Fruit fly (Drosophila melanogaster) whole organism: ENCODE results near the gene Mcr.

ENCODE experiments used
- CG8478 ChIP-seq: fragments of >200 bp; optimal IDR thresholded peaks from 2 replicates; lab custom pipeline; 2018; ENCODE audit warnings: inconsistent platforms
- Dll ChIP-seq: fragments of >200 bp; optimal IDR thresholded peaks from 2 replicates; lab custom pipeline; 2017
- EcR ChIP-seq, 2 experiments: fragments of >200 bp; optimal IDR thresholded peaks; 2 replicates each; lab custom pipeline; 2017; ENCODE audit warnings: missing biosample characterization in 2 of 2, missing genetic modification characterization in 2 of 2, missing genetic modification reagents in 2 of 2
- pan ChIP-seq: fragments of >200 bp; optimal IDR thresholded peaks from 2 replicates; lab custom pipeline; 2017
- psq ChIP-seq: fragments of >200 bp; optimal IDR thresholded peaks from 2 replicates; lab custom pipeline; 2017
- usp ChIP-seq: fragments of >200 bp; optimal IDR thresholded peaks from 2 replicates; lab custom pipeline; 2017; ENCODE audit warnings: missing biosample characterization, missing genetic modification characterization, mixed read lengths

The Mcr gene

DNA sequence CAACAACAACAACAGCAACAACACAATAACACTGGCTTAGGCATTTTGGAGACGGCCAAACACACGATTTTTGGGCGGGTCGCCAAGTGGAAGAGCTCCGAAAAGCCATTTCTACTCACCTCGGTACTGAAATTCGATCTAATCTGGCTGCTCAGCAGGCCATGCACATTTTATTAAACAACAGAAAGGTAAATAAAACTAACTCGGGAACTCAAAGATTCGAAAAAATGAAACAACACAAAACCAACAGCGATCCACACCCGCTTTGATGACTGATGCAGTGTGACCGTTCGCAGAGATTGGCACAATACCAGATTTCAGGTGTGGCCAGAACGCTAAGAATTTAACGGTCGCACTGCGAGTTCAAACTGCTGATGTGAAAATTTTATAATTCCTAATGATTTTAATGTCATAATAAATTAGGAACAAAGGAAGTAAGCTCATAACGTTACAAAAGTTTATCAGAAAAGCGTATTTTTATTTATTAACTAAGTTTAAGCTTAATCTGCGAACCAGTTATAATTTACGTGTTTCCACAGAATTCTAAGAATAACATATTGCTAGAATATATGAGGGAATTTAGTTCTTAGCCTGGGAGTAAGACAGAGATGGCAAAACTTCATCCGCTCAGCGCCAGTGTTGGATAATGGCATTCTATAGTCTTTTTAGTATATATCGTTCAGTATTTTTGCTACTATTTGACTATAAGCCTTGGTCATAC lies at the start of gene Mcr:
Mcr (minus strand) TSS at position 291 of the 721 bp plus-strand sequence.
- TF ChIP-seq psq (no peak), Dll (lab: Kevin White, UChicago) (no peak), EcR (GFP tag; optimal IDR thresholded peaks at IDR 0.05; lab: Kevin White, UChicago) (no peak), CG8478 (lab: Kevin White, UChicago) (no peak), usp (GFP tag; lab: Kevin White, UChicago) (no peak), pan (lab: Kevin White, UChicago) (no peak)

DNA sequence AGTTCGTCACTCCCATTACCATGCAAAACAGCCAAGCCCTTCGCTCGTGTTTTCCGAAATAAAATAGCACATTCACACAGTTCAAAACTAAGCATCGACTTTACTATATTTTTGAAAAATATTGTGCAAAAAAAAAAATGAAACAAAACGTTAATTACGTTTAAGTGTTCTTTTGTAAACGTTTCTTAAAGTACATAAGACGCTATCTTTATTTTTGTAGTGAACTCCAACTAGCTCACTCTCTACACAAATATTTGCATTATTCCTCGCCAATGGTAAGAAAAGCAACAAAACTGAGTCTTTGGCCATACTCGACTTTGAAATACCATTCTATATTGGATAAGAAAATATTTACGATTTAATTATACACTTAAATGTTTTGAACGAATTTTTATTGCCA lies 47.9 kb upstream of the Mcr start:
- TF ChIP-seq EcR (GFP tag; optimal IDR thresholded peaks at IDR 0.05; lab: Kevin White, UChicago) (no peak), CG8478 (lab: Kevin White, UChicago) (no peak), Dll (lab: Kevin White, UChicago) (no peak), usp (GFP tag; lab: Kevin White, UChicago) (no peak), pan (lab: Kevin White, UChicago) (no peak), psq (no peak)

DNA sequence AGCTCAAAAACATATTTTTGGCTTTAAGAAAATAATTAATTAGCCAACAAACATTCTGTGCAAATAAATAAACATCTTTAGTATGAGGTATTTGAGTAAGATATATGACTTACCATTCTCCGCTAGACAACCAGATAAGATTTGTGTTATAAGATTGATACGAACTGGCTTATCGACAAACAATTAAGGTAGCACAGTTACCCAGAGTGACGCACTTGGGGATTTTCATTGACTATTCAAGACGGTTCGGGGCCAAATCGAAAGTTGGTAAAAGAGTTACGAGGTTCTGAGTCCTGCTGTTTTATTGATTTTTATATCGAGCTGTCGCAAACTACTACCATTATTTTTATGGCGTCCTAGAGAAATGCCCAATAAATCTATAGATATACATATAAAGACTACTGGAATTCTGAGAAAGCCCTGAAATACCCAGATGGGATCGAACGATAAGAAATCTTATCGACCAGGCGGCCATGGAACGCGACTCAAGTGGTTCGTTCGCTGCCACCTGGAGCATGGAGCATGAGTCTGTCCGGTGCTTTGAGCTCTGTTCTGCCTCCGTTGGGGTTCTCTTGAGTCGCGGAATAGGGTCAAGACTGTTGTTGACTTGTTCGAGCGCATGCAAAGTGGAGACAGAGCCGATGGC lies 47.3 kb upstream of the Mcr start:
- no peak for TF ChIP-seq CG8478 (lab: Kevin White, UChicago)
- no peak for TF ChIP-seq usp (GFP tag; lab: Kevin White, UChicago)
- TF ChIP-seq psq, result no peak
- TF ChIP-seq EcR (GFP tag; optimal IDR thresholded peaks at IDR 0.05; lab: Kevin White, UChicago), result no peak
- TF ChIP-seq Dll (lab: Kevin White, UChicago), result no peak
- TF ChIP-seq pan (lab: Kevin White, UChicago), result no peak

DNA sequence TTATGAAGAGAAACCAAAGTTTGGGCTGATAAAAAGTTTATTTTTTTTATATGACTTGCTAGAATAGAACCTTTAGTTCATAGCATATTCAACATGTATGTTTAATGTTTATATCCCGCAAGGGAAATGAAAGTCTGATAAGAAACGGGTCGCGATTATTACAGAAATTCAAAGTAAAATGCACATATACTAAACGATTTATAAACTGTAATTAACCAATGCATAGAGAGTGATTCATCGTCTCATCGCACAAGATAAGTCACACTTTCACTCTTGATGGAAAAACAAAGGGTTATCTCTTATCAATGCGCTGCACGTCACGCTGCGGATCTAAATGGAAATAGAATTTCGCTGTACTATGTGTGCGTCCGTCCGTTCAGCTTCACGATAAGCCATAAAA lies 46.1 kb upstream of the Mcr start:
- TF ChIP-seq pan (lab: Kevin White, UChicago), result no peak
- no peak for TF ChIP-seq EcR (GFP tag; optimal IDR thresholded peaks at IDR 0.05; lab: Kevin White, UChicago)
- no peak for TF ChIP-seq usp (GFP tag; lab: Kevin White, UChicago)
- TF ChIP-seq psq, result no peak
- no peak for TF ChIP-seq Dll (lab: Kevin White, UChicago)
- TF ChIP-seq CG8478 (lab: Kevin White, UChicago), result no peak

DNA sequence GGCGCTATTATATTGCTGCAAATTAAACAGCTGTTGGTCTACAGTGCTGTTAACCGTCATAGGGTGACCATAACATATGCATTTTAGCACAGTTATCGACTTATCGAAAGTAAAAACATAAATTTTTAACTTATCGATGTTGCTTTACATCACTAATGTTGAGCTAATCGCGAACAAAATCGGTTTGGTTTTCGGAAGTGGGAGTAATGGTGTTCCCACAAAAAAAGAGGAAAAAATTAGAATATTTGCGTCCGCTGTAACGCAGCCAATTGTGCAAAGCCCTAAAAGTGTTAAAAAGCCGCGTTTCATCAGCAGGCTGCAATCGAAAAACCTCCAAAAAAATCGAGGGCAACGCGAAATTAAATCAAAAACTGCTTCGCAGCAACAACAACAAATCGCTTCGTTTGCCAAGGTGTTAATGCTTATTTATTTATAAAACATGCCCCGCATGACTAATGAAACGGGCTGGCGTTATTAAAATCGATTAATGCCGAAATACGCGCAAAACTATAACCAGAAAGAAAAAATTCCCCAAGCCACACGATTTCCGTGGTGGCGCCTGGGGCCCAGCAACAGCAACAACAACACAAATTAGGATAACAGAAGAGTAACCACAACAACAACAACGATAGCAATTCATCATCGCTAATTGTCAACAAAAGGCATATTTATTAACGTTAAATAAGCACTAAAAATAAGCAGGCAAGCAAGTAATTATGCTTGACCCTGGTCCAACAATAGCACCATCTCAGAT lies 44.2 kb upstream of the Mcr start, which contains the start of the genes CG12375 and CG8668:
CG12375 (minus strand) TSS at position 42 of the 754 bp plus-strand sequence.
CG8668 (plus strand) TSS at position 153 of the 754 bp plus-strand sequence.
- TF ChIP-seq pan (lab: Kevin White, UChicago) (no peak), CG8478 (lab: Kevin White, UChicago) (no peak), usp (GFP tag; lab: Kevin White, UChicago) (no peak), Dll (lab: Kevin White, UChicago) (no peak), EcR (GFP tag; optimal IDR thresholded peaks at IDR 0.05; lab: Kevin White, UChicago) (no peak), psq (no peak)

DNA sequence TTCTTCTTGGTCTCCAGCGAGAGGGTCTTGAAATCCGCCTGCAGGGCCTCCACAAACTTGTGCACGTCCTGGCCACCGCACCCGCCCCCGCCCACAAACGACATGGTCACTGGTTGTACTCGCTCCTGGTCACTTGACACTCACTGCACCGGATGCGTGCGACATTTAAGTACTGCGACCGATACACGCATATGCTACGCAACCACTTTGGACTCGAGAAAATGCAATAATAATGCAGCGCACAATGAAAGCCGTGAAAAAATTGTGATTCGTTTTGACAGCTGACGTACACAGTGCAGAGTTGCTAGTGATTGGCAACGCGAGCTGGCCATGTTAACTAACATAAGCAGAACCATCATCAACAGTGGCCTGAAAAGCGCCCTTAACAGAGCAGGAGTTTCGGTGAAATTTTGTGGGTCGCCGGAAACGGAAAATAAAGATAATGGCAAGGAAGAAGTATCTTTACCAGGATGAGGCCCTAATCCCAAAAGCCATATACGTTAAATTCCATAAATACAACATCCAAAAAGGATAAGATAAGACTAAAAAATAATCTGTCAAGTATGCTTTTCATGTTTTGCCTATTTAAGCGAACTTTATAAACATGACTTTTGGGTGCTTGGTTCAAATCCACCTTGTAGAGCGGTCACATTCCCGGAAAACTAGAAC lies 41.1 kb upstream of the Mcr start, which contains the start of the genes mon2 and CG8673:
mon2 (minus strand) TSS at position 300 of the 669 bp plus-strand sequence.
CG8673 (plus strand) TSS at position 619 of the 669 bp plus-strand sequence.
- no peak for TF ChIP-seq CG8478 (lab: Kevin White, UChicago)
- no peak for TF ChIP-seq usp (GFP tag; lab: Kevin White, UChicago)
- TF ChIP-seq psq, result no peak
- TF ChIP-seq Dll (lab: Kevin White, UChicago), result no peak
- TF ChIP-seq pan (lab: Kevin White, UChicago), result no peak
- no peak for TF ChIP-seq EcR (GFP tag; optimal IDR thresholded peaks at IDR 0.05; lab: Kevin White, UChicago)

DNA sequence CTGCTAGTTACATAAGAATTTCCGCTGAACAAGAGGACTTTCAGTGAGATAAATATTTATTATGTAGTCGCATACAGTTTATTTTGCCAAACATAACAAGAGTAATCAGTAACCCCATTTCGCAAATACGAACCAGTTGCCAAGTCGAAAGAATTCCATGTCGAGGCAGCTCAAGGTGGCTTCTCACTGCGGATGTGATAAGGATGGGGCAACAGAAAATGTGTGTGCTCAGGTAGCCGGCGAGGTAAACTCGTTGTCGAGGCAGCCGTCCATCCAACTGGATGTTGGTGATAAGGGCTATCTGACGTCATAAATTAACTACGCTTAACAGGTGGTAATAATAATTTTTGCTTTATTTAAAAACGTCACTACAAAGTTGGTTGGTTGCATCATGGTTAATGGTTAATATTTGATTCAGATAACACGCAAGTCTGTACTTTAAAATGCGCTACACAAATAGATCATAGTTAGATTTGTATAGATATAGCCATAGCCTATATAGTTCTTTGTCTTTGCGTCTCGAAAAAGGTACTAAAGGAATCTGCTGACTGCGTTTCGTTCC lies 33.9 kb upstream of the Mcr start:
- TF ChIP-seq CG8478 (lab: Kevin White, UChicago), result no peak
- TF ChIP-seq usp (GFP tag; lab: Kevin White, UChicago), result no peak
- no peak for TF ChIP-seq EcR (GFP tag; optimal IDR thresholded peaks at IDR 0.05; lab: Kevin White, UChicago)
- no peak for TF ChIP-seq psq
- TF ChIP-seq Dll (lab: Kevin White, UChicago), result no peak
- TF ChIP-seq pan (lab: Kevin White, UChicago), result no peak

DNA sequence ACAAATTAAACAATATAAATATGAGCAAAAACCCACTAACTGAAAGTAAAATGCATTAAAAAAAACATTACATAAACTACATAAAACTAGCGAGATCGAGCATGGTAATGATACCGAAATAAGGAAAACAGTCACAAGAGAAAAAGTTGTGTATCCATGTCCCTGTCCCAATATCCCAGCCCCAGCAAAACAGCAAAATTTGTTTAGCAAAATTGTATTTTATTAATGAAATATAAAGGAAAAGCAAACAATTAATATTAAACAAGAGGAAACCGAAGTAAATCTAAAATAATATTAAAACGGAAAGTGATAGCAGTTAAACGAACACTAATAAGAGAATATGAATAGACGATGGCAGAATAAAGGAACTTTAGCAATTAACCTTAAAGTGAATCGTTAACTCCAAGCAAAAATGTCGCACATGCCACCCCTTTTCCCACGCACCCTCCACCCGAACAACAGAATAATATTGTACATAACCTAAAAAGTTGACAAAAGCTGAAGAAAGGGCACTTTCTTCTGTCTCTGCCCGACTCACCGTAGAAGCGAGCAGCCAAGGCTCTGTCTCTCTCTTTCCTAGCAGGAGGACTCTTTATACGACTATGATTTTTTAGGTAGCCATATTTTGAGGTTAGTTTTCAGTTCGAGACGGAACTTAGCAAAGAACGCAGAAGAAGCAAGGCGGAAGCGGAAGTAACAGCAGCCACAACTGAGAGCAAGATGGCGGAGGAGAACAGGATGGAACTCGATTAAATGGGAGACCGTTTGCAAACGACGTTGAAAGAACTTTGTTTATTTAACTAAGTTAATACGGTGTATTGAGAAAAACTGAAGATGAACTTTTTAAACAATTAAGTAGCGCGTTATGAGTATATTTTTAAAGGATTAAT lies 28.0 kb upstream of the Mcr start:
- TF ChIP-seq psq (no peak), EcR (GFP tag; optimal IDR thresholded peaks at IDR 0.05; lab: Kevin White, UChicago) (no peak), pan (lab: Kevin White, UChicago) (no peak), Dll (lab: Kevin White, UChicago) (no peak), CG8478 (lab: Kevin White, UChicago) (no peak), usp (GFP tag; lab: Kevin White, UChicago) (no peak)

DNA sequence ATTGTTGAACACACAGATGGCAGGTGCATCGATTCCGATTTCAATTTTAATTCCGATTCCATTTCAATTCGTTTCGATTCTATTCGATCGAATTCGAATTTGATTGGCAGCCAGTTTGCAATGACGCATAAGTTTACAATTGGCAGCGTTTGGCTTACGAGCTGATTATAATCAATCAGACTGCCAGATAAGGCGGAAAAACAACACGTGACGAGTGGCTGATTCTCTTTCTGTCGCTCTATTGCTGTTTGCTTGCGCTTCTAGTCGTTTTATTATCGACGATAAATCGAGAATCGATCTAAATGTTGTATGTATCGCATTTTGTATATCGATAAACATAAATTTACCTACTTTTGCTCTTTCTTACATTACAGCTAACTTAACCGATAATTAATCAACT lies 21.9 kb upstream of the Mcr start:
- TF ChIP-seq CG8478 (lab: Kevin White, UChicago), result no peak
- TF ChIP-seq usp (GFP tag; lab: Kevin White, UChicago), result no peak
- TF ChIP-seq Dll (lab: Kevin White, UChicago), result no peak
- no peak for TF ChIP-seq EcR (GFP tag; optimal IDR thresholded peaks at IDR 0.05; lab: Kevin White, UChicago)
- TF ChIP-seq psq, result no peak
- no peak for TF ChIP-seq pan (lab: Kevin White, UChicago)
